Worm (Caenorhabditis elegans) whole organism, early embryonic: Measurements from ENCODE around the gene natc-2.
A peak's percentile ranks its signal among the peaks of the same experiment; 100 is the strongest.

Experiments
- B0310.2 ChIP-seq: sonication (generic microtip); optimal IDR thresholded peaks from 2 replicates; lab custom pipeline; 2016; ENCODE audit warnings: mild to moderate bottlenecking, missing genetic modification characterization, missing compliant biosample characterization
- F13C5.2 ChIP-seq: sonication (generic microtip); optimal IDR thresholded peaks from 2 replicates; lab custom pipeline; 2017; ENCODE audit warnings: mild to moderate bottlenecking, missing genetic modification characterization, inconsistent platforms, missing compliant biosample characterization
- aly-1 ChIP-seq: sonication (generic microtip); optimal IDR thresholded peaks from 2 replicates; lab custom pipeline; 2016; ENCODE audit warnings: missing genetic modification characterization, missing compliant biosample characterization
- ama-1 ChIP-seq: fragments of 150-350 bp; optimal IDR thresholded peaks from 2 replicates; lab custom pipeline; 2014
- ceh-13 ChIP-seq: fragments of 200-800 bp; sonication (Bioruptor generic); optimal IDR thresholded peaks from 2 replicates; lab custom pipeline; 2018; ENCODE audit warnings: mild to moderate bottlenecking, missing genetic modification characterization, missing compliant biosample characterization
- ceh-36 ChIP-seq: sonication (generic microtip); optimal IDR thresholded peaks from 2 replicates; lab custom pipeline; 2016; ENCODE audit warnings: missing genetic modification characterization, inconsistent platforms, missing compliant biosample characterization
- ets-7 ChIP-seq: sonication (generic microtip); optimal IDR thresholded peaks from 2 replicates; lab custom pipeline; 2016; ENCODE audit warnings: missing genotype, missing genetic modification characterization, missing compliant biosample characterization
- flt-1 ChIP-seq: fragments of 200-800 bp; sonication (Bioruptor generic); IDR thresholded peaks from 2 replicates; pipeline ENCODE4 v1.3.6; 2022; ENCODE audit warnings: missing genetic modification characterization, missing compliant biosample characterization
- hmbx-1 ChIP-seq: sonication (generic microtip); optimal IDR thresholded peaks from 2 replicates; lab custom pipeline; 2016; ENCODE audit warnings: mild to moderate bottlenecking, missing genetic modification characterization, missing compliant biosample characterization
- hmg-4 ChIP-seq: fragments of 200-800 bp; sonication (Bioruptor generic); optimal IDR thresholded peaks from 2 replicates; lab custom pipeline; 2018; ENCODE audit warnings: mild to moderate bottlenecking, missing genetic modification characterization, missing compliant biosample characterization
- hnd-1 ChIP-seq: sonication (generic microtip); optimal IDR thresholded peaks from 2 replicates; lab custom pipeline; 2016; ENCODE audit warnings: missing genetic modification characterization, missing compliant biosample characterization
- pes-1 ChIP-seq: fragments of 200-800 bp; sonication (Bioruptor generic); IDR thresholded peaks from 2 replicates; pipeline ENCODE4 v1.3.6; 2022; ENCODE audit warnings: missing genetic modification reagents, missing genetic modification characterization, missing compliant biosample characterization
- scrt-1 ChIP-seq: fragments of 200-800 bp; sonication (Bioruptor generic); IDR thresholded peaks from 2 replicates; pipeline ENCODE4 v1.3.6; 2022; ENCODE audit warnings: missing genetic modification characterization, missing compliant biosample characterization
- sea-1 ChIP-seq: fragments of 200-800 bp; sonication (Bioruptor generic); conservative IDR thresholded peaks from 2 replicates; pipeline ENCODE4 v1.3.6; 2022; ENCODE audit warnings: missing genetic modification characterization, missing compliant biosample characterization
- tbx-11 ChIP-seq: fragments of 200-800 bp; sonication (Bioruptor generic); IDR thresholded peaks from 2 replicates; pipeline ENCODE4 v1.3.6; 2022; ENCODE audit warnings: missing genetic modification characterization, missing compliant biosample characterization
- tbx-37 ChIP-seq: fragments of 200-800 bp; sonication (Bioruptor generic); conservative IDR thresholded peaks from 2 replicates; pipeline ENCODE4 v1.3.6; 2022; ENCODE audit warnings: missing genetic modification reagents, missing genetic modification characterization, missing compliant biosample characterization
- tra-4 ChIP-seq: sonication (generic microtip); optimal IDR thresholded peaks from 2 replicates; lab custom pipeline; 2017; ENCODE audit warnings: missing genetic modification characterization, missing compliant biosample characterization

natc-2 gene

DNA sequence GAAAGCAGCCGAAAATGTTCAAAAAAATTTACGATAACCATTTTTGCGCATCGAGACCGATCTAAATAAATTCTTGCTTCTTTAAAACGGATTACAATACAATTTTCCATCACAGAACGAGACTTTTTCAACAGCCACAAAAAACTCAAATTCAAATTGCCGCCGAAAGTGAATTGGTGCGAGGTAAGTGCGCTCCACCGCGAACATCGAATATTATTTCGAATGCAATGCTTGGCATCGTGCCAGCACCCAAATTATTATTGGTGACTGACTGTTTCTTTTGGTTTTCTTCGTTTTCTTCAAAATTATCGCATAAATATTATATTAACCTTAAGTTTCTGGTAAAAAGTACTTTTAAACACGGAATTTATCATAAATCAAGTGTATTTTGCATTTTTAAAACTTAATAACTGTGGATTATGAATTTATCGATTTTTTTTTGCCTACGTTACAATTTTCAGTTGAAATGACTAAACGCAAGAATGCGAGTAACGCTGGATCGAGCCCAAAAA lies 4.8 kb upstream of the natc-2 start, which contains the start of gene penr-1:
penr-1 (plus strand) TSS at position 462 of the 512 bp plus-strand sequence.
- TF ChIP-seq F13C5.2 (tag; lab: Kevin White, UChicago): peak; percentile 19
- TF ChIP-seq B0310.2: no peak
- TF ChIP-seq ama-1 (lab: Kevin White, UChicago): no peak
- TF ChIP-seq sea-1 (GFP tag; lab: Robert Waterston, UW): no peak
- no peak for TF ChIP-seq ets-7 (tag; lab: Kevin White, UChicago)
- TF ChIP-seq tra-4 (tag; lab: Kevin White, UChicago): no peak

DNA sequence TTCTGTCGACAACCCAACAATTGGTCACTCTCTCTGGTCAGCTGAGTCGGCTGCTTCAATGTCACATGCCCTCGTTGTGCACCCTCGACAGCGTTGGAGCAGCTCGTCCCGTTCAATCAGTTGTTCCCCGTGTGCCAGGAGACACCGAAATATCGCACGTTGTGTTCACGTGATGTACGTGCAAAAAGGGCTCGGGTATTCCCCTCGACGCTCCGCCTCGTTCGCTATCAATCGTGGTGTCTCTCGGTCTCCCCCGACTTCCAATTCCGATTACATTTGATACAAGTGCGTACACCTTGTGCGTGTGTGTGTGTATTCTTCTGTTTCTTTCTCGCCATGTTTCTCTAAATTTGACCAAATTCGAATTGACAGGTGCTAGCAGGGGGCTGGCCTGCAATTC lies 2.4 kb upstream of the natc-2 start:
- TF ChIP-seq flt-1 (GFP tag; lab: Robert Waterston, UW) (no peak), B0310.2 (no peak), aly-1 (tag; lab: Kevin White, UChicago) (no peak), tbx-11 (GFP tag; lab: Robert Waterston, UW) (no peak)

DNA sequence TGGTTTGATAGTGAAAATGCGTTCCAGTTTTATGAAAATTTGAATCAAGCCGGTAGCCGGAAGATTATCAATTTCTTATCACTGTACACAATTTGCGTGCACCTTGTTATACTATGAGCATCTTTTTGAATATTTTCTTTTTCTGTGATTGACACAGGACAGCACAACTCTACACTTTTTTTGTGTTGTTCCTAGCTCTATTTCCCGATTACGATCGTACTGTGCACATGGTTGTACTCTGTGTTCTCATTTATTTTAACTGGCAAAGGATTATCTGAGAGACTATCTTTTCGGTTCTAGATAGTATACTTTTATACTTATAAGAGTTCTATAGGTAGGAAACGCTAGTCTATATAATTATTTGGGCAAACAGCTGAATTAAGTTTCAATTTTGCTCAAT lies 1.8 kb upstream of the natc-2 start:
- TF ChIP-seq pes-1 (GFP tag; lab: Robert Waterston, UW): no peak
- TF ChIP-seq ets-7 (tag; lab: Kevin White, UChicago): no peak
- no peak for TF ChIP-seq hmbx-1 (tag; lab: Kevin White, UChicago)
- TF ChIP-seq hmg-4: no peak
- TF ChIP-seq B0310.2: no peak
- TF ChIP-seq hnd-1 (tag; lab: Kevin White, UChicago): no peak
- TF ChIP-seq sea-1 (GFP tag; lab: Robert Waterston, UW): no peak
- no peak for TF ChIP-seq tbx-37 (GFP tag; lab: Robert Waterston, UW)
- TF ChIP-seq F13C5.2 (tag; lab: Kevin White, UChicago): no peak
- no peak for TF ChIP-seq aly-1 (tag; lab: Kevin White, UChicago)

DNA sequence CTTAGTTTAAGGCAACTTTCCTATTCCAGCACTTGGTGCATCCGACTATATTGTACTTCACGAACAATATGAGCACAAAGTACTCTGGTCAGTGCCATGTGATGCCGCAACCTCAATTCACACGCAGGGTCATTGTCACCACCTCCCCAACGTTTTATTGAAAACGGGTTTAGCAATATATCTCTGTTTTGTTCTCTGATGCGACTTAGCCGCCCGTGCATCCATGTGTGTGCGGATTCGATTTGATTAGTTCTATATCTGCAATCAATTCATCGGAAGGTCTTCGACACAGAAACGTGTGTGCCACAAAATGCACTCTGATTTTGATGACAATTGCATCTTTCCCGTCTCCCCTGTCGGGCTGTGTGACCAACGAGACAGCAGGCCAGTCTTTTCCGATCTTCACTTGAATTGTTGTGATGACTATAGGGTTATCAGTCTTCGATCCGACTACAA lies 1.2 kb upstream of the natc-2 start:
- TF ChIP-seq flt-1 (GFP tag; lab: Robert Waterston, UW) (no peak), scrt-1 (GFP tag; lab: Robert Waterston, UW) (no peak), sea-1 (GFP tag; lab: Robert Waterston, UW) (no peak), hnd-1 (tag; lab: Kevin White, UChicago) (no peak), ama-1 (lab: Kevin White, UChicago) (no peak), B0310.2 (no peak), tbx-37 (GFP tag; lab: Robert Waterston, UW) (no peak), hmbx-1 (tag; lab: Kevin White, UChicago) (no peak), pes-1 (GFP tag; lab: Robert Waterston, UW) (no peak)

DNA sequence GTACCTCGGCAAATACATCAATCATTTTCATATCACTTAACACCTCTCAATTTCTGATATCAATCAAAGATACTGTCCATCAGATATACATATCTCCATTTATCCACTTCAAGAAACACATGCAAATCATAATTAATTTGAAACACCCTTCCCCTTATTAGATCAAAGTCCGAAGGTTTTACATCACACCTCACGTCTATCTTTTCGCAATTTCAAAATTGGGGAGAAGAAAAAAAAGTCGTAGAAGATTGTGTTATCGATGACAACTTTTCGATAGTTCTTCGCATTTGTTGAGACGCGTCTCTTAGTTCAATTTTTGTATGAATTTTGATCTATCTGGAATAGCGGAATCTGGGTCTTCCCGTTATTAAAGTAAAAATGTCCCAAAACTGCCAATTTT lies 629 bp upstream of the natc-2 start:
- TF ChIP-seq hnd-1 (tag; lab: Kevin White, UChicago): no peak

DNA sequence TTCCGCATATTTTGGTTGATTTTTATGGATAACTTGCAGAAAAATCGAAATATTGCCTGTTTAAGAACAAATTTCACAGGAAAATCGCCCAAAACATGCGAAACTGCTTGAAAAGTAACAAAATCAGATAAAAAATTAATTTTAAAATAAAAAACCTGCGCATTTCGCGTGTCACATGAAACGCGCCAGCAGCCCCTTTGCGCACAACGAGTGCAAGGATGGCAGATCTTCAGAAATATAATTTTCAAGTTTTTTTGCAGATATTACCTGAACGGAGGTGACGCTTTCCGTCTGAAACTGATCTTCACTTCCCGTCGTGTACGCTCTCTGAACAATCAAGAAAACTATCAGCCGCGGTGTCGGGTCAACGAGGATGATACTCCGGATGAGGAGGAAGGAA lies 1.1 kb downstream of the natc-2 start:
- no peak for TF ChIP-seq hmg-4
- TF ChIP-seq ama-1 (lab: Kevin White, UChicago): no peak
- no peak for TF ChIP-seq scrt-1 (GFP tag; lab: Robert Waterston, UW)
- no peak for TF ChIP-seq ceh-36 (tag; lab: Kevin White, UChicago)
- no peak for TF ChIP-seq tra-4 (tag; lab: Kevin White, UChicago)
- TF ChIP-seq aly-1 (tag; lab: Kevin White, UChicago): no peak
- no peak for TF ChIP-seq flt-1 (GFP tag; lab: Robert Waterston, UW)
- TF ChIP-seq ets-7 (tag; lab: Kevin White, UChicago): no peak
- no peak for TF ChIP-seq ceh-13 (GFP tag; lab: Kevin White, UChicago)
- TF ChIP-seq tbx-37 (GFP tag; lab: Robert Waterston, UW): no peak
- TF ChIP-seq B0310.2: no peak
- 0 out of 2 replicates have a peak, but pooled peaks have one; percentile 55 for TF ChIP-seq tbx-11 (GFP tag; lab: Robert Waterston, UW)
- TF ChIP-seq F13C5.2 (tag; lab: Kevin White, UChicago): peak; percentile 27
- TF ChIP-seq hnd-1 (tag; lab: Kevin White, UChicago): no peak
- peak; percentile 60; the same call in 1 of the 2 replicates for TF ChIP-seq pes-1 (GFP tag; lab: Robert Waterston, UW)

DNA sequence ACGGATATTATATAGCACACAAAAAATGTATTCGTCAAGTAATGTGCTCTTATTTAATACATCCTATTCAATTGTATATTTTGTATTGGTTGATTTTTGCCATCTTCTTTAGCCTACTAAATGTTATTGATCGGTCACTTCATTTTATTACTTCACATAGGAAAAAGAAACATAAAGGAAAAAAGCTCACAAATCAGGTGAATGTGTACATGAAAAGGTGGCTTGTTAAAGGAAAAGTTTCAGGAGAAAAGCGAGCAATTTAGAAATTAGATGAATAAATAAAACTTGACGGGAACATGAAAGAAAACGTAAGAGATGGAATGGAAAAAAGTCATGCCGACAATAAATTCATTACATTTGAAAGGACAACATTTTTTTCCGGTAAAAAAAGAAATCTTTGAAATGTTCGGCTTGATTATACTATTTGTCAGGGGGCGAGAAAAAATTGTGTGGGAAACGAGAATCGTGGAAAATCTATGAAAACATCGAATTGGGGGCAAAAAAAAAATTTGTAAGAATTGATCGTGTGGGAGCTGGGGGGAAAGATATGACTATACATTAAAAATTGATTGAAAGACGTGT lies 1.6 kb downstream of the natc-2 start:
- no peak for TF ChIP-seq hmbx-1 (tag; lab: Kevin White, UChicago)
- no peak for TF ChIP-seq aly-1 (tag; lab: Kevin White, UChicago)
- TF ChIP-seq pes-1 (GFP tag; lab: Robert Waterston, UW): 0 out of 2 replicates have a peak, but pooled peaks have one; percentile 14

DNA sequence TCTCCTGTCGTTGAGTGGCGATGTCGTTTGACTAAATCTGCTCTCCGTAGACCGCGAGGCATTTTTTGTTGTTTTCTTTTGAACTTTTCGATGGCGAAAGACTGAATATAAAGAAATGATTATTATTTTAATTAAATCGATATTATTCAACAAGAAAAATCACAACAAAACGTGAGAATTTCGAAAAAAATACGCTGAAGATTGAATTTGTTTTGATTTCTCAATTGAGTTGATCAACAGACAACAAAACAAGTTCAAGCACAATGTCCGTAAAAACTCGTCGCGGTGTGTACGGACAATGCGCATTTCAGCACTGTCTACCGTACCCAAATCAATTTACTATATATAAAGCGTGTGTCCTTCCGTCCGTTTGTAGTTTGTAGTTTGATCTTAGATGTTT lies 4.1 kb downstream of the natc-2 start, which contains the start of gene B0238.9:
B0238.9 (minus strand) TSS at position 101 of the 400 bp plus-strand sequence.
- TF ChIP-seq ceh-13 (GFP tag; lab: Kevin White, UChicago) (no peak), aly-1 (tag; lab: Kevin White, UChicago) (no peak), ama-1 (lab: Kevin White, UChicago) (no peak), F13C5.2 (tag; lab: Kevin White, UChicago) (no peak), tbx-37 (GFP tag; lab: Robert Waterston, UW) (no peak), sea-1 (GFP tag; lab: Robert Waterston, UW) (no peak)
